Worm (Caenorhabditis elegans) whole organism, midembryonic: ENCODE results near the gene nas-8.

Experiments
- T22C8.4 ChIP-seq: fragments of 200-800 bp; sonication (Bioruptor generic); IDR thresholded peaks from 2 replicates; pipeline ENCODE4 v1.3.6; 2022; ENCODE audit warnings: missing genetic modification characterization, missing compliant biosample characterization
- flt-1 ChIP-seq: fragments of 200-800 bp; sonication (Bioruptor generic); IDR thresholded peaks from 2 replicates; pipeline ENCODE4 v1.3.6; 2022; ENCODE audit warnings: missing genetic modification characterization, missing compliant biosample characterization
- ref-1 ChIP-seq: fragments of 200-800 bp; sonication (Bioruptor generic); conservative IDR thresholded peaks from 2 replicates; pipeline ENCODE4 v1.3.6; 2022; ENCODE audit warnings: missing genetic modification reagents, missing genetic modification characterization, missing compliant biosample characterization
- ztf-23 ChIP-seq: fragments of 200-800 bp; sonication (Bioruptor generic); IDR thresholded peaks from 2 replicates; pipeline ENCODE4 v1.3.6; 2022; ENCODE audit warnings: missing genetic modification reagents, missing genetic modification characterization, missing compliant biosample characterization
- ztf-29 ChIP-seq: fragments of 200-800 bp; sonication (Bioruptor generic); IDR thresholded peaks from 2 replicates; pipeline ENCODE4 v1.3.6; 2022; ENCODE audit warnings: missing genetic modification reagents, missing genetic modification characterization, missing compliant biosample characterization

- TF ChIP-seq ztf-23 = no peak
- no peak for TF ChIP-seq T22C8.4 (GFP tag; lab: Robert Waterston, UW)
- no peak for TF ChIP-seq ref-1 (GFP tag; lab: Robert Waterston, UW)
- no peak for TF ChIP-seq flt-1 (GFP tag; lab: Robert Waterston, UW)
- TF ChIP-seq ztf-29 = no peak
Measured at ce11 chrIV:7114599-7114998, at the start of gene nas-8.
